In genomic region chrII:2752536-2752935, ce11 we compare ENCODE assay signal across 4 worm cellular contexts.
TF ChIP-seq lines count a peak whose summit lies in the region.

Gene F29A7.6 (minus strand): TSS chrII:2752611.

TF ChIP-seq in whole organism, L2 larva, 48 proteins besides CTCF, POLR2A, EP300 and RAD21 (continued from another document):
- no peak for TF ChIP-seq egl-27 (tag; optimal IDR thresholded peaks at IDR 0.05; lab: Kevin White, UChicago)
- TF ChIP-seq nhr-237 (tag; optimal IDR thresholded peaks at IDR 0.05; lab: Kevin White, UChicago): no peak
- peak; percentile 66 for TF ChIP-seq sma-9 (GFP tag; optimal IDR thresholded peaks at IDR 0.05; lab: Kevin White, UChicago)
- no peak for TF ChIP-seq sma-9 (tag; optimal IDR thresholded peaks at IDR 0.05; lab: Kevin White, UChicago)
- peak; percentile 65 for TF ChIP-seq gmeb-1 (tag; optimal IDR thresholded peaks at IDR 0.05; lab: Kevin White, UChicago)
- no peak for TF ChIP-seq Y55F3AM.14 (GFP tag; optimal IDR thresholded peaks at IDR 0.05; lab: Kevin White, UChicago)
- TF ChIP-seq blmp-1 (tag; optimal IDR thresholded peaks at IDR 0.05; lab: Kevin White, UChicago; ENCODE audit: insufficient read depth): no peak
- peak; percentile 67 for TF ChIP-seq F13H6.1 (tag; optimal IDR thresholded peaks at IDR 0.05; lab: Kevin White, UChicago)
- TF ChIP-seq nhr-77 (tag; optimal IDR thresholded peaks at IDR 0.05; lab: Kevin White, UChicago): no peak
- TF ChIP-seq ceh-82 (tag; optimal IDR thresholded peaks at IDR 0.05; lab: Kevin White, UChicago): no peak
- no peak for TF ChIP-seq sem-4 (tag; optimal IDR thresholded peaks at IDR 0.05; lab: Kevin White, UChicago)
- TF ChIP-seq elt-1 (tag; optimal IDR thresholded peaks at IDR 0.05; lab: Kevin White, UChicago): no peak
- TF ChIP-seq elt-3 (tag; optimal IDR thresholded peaks at IDR 0.05; lab: Kevin White, UChicago): no peak
- no peak for TF ChIP-seq lin-39 (tag; optimal IDR thresholded peaks at IDR 0.05; lab: Kevin White, UChicago)
- TF ChIP-seq nhr-21 (tag; optimal IDR thresholded peaks at IDR 0.05; lab: Kevin White, UChicago): no peak
- TF ChIP-seq unc-39 (tag; optimal IDR thresholded peaks at IDR 0.05; lab: Kevin White, UChicago): no peak
- no peak for TF ChIP-seq ztf-11 (tag; optimal IDR thresholded peaks at IDR 0.05; lab: Kevin White, UChicago)
- no peak for TF ChIP-seq nhr-11 (tag; optimal IDR thresholded peaks at IDR 0.05; lab: Kevin White, UChicago)
- no peak for TF ChIP-seq R02D3.7 (tag; optimal IDR thresholded peaks at IDR 0.05; lab: Kevin White, UChicago)
- no peak for TF ChIP-seq ceh-16 (tag; optimal IDR thresholded peaks at IDR 0.05; lab: Kevin White, UChicago)
- TF ChIP-seq zag-1 (tag; optimal IDR thresholded peaks at IDR 0.05; lab: Kevin White, UChicago): no peak
- TF ChIP-seq nhr-129 (tag; optimal IDR thresholded peaks at IDR 0.05; lab: Kevin White, UChicago): peak; percentile 1
- TF ChIP-seq ztf-4 (tag; optimal IDR thresholded peaks at IDR 0.05; lab: Kevin White, UChicago): no peak
- TF ChIP-seq alr-1 (tag; optimal IDR thresholded peaks at IDR 0.05; lab: Kevin White, UChicago): no peak
- TF ChIP-seq unc-55 (GFP tag; optimal IDR thresholded peaks at IDR 0.05; lab: Kevin White, UChicago): peak; percentile 57
TF ChIP-seq in whole organism, L2 larva: peak in this region for 10.

TF ChIP-seq in whole organism, L4 larva, 104 proteins besides CTCF, POLR2A, EP300 and RAD21 (continued from another document):
- TF ChIP-seq dpl-1 (GFP tag; optimal IDR thresholded peaks at IDR 0.05; lab: Kevin White, UChicago) (peak; percentile 56), unc-130 (GFP tag; optimal IDR thresholded peaks at IDR 0.05; lab: Kevin White, UChicago) (peak; percentile 69), F49E8.2 (tag; optimal IDR thresholded peaks at IDR 0.05; lab: Kevin White, UChicago; ENCODE audit: borderline replicate concordance) (peak; percentile 10), nhr-11 (tag; optimal IDR thresholded peaks at IDR 0.05; lab: Kevin White, UChicago) (peak; percentile 10), F44E2.7 (GFP tag; IDR thresholded peaks at IDR 0.05; lab: Robert Waterston, UW) (no peak), ceh-28 (tag; optimal IDR thresholded peaks at IDR 0.05; lab: Kevin White, UChicago) (no peak), unc-62 (GFP tag; optimal IDR thresholded peaks at IDR 0.05 in 1 of 2; lab: Kevin White, UChicago) (no peak), unc-62 (tag; optimal IDR thresholded peaks at IDR 0.05; lab: Kevin White, UChicago) (no peak)

TF ChIP-seq in whole organism, late embryonic, 69 proteins besides CTCF, POLR2A, EP300 and RAD21 (continued from another document):
- no peak for TF ChIP-seq pag-3 (tag; optimal IDR thresholded peaks at IDR 0.05; lab: Kevin White, UChicago; ENCODE audit: borderline replicate concordance)
- TF ChIP-seq zip-5 (tag; optimal IDR thresholded peaks at IDR 0.05; lab: Kevin White, UChicago): peak; percentile 51
- peak; percentile 24 for TF ChIP-seq nfya-1 (tag; optimal IDR thresholded peaks at IDR 0.05; lab: Kevin White, UChicago)
- peak; percentile 2 for TF ChIP-seq F13H6.1 (tag; optimal IDR thresholded peaks at IDR 0.05; lab: Kevin White, UChicago)
- peak; percentile 69 for TF ChIP-seq ceh-14 (tag; optimal IDR thresholded peaks at IDR 0.05; lab: Kevin White, UChicago)
- no peak for TF ChIP-seq sox-2 (GFP tag; IDR thresholded peaks at IDR 0.05; lab: Robert Waterston, UW)
- TF ChIP-seq unc-3 (GFP tag; conservative IDR thresholded peaks at IDR 0.05; lab: Robert Waterston, UW): no peak
- no peak for TF ChIP-seq unc-3 (tag; optimal IDR thresholded peaks at IDR 0.05; lab: Kevin White, UChicago)
- TF ChIP-seq elt-2 (tag; optimal IDR thresholded peaks at IDR 0.05; lab: Kevin White, UChicago): no peak
- peak; percentile 43 for TF ChIP-seq ceh-34 (tag; optimal IDR thresholded peaks at IDR 0.05; lab: Kevin White, UChicago)
- TF ChIP-seq ceh-2 (tag; optimal IDR thresholded peaks at IDR 0.05; lab: Kevin White, UChicago): peak; percentile 75
- no peak for TF ChIP-seq Y22D7AL.16 (tag; optimal IDR thresholded peaks at IDR 0.05; lab: Kevin White, UChicago)
- peak; percentile 2 for TF ChIP-seq che-1 (tag; optimal IDR thresholded peaks at IDR 0.05; lab: Kevin White, UChicago)
- no peak for TF ChIP-seq ceh-19 (GFP tag; optimal IDR thresholded peaks at IDR 0.05; lab: Kevin White, UChicago)
- peak; percentile 81 for TF ChIP-seq unc-42 (tag; optimal IDR thresholded peaks at IDR 0.05; lab: Kevin White, UChicago)
- TF ChIP-seq hlh-30 (tag; optimal IDR thresholded peaks at IDR 0.05; lab: Kevin White, UChicago; ENCODE audit: insufficient read depth): no peak
- TF ChIP-seq ceh-24 (tag; optimal IDR thresholded peaks at IDR 0.05; lab: Kevin White, UChicago): no peak
- no peak for TF ChIP-seq unc-86 (tag; optimal IDR thresholded peaks at IDR 0.05; lab: Kevin White, UChicago)
- no peak for TF ChIP-seq pax-1 (tag; optimal IDR thresholded peaks at IDR 0.05; lab: Kevin White, UChicago)
- no peak for TF ChIP-seq ztf-16 (tag; optimal IDR thresholded peaks at IDR 0.05; lab: Kevin White, UChicago)
- no peak for TF ChIP-seq hlh-8 (tag; optimal IDR thresholded peaks at IDR 0.05; lab: Kevin White, UChicago)
- TF ChIP-seq ceh-48 (tag; optimal IDR thresholded peaks at IDR 0.05; lab: Kevin White, UChicago): no peak
- TF ChIP-seq sox-4 (tag; optimal IDR thresholded peaks at IDR 0.05; lab: Kevin White, UChicago): no peak
- TF ChIP-seq pros-1 (tag; optimal IDR thresholded peaks at IDR 0.05; lab: Kevin White, UChicago): no peak
- no peak for TF ChIP-seq hlh-6 (tag; optimal IDR thresholded peaks at IDR 0.05; lab: Kevin White, UChicago)
- no peak for TF ChIP-seq ceh-22 (tag; optimal IDR thresholded peaks at IDR 0.05; lab: Kevin White, UChicago)
- TF ChIP-seq fax-1 (tag; optimal IDR thresholded peaks at IDR 0.05; lab: Kevin White, UChicago): peak; percentile 32
- TF ChIP-seq pha-2 (tag; optimal IDR thresholded peaks at IDR 0.05; lab: Kevin White, UChicago): no peak
- no peak for TF ChIP-seq dve-1 (tag; optimal IDR thresholded peaks at IDR 0.05; lab: Kevin White, UChicago)
- peak; percentile 17 for TF ChIP-seq lim-6 (tag; optimal IDR thresholded peaks at IDR 0.05; lab: Kevin White, UChicago)
- TF ChIP-seq ceh-30 (tag; optimal IDR thresholded peaks at IDR 0.05; lab: Kevin White, UChicago): peak; percentile 16
- TF ChIP-seq fkh-10 (GFP tag; optimal IDR thresholded peaks at IDR 0.05; lab: Kevin White, UChicago): no peak
- TF ChIP-seq fkh-6 (tag; optimal IDR thresholded peaks at IDR 0.05; lab: Kevin White, UChicago): no peak
- no peak for TF ChIP-seq ceh-6 (GFP tag; optimal IDR thresholded peaks at IDR 0.05; lab: Kevin White, UChicago)
- TF ChIP-seq dmd-4 (tag; optimal IDR thresholded peaks at IDR 0.05; lab: Kevin White, UChicago; ENCODE audit: borderline replicate concordance): no peak
- no peak for TF ChIP-seq ahr-1 (tag; optimal IDR thresholded peaks at IDR 0.05; lab: Kevin White, UChicago)
- TF ChIP-seq ama-1 (optimal IDR thresholded peaks at IDR 0.05; lab: Kevin White, UChicago): no peak
- no peak for TF ChIP-seq ceh-45 (GFP tag; IDR thresholded peaks at IDR 0.05; lab: Robert Waterston, UW)
- TF ChIP-seq npax-4 (tag; optimal IDR thresholded peaks at IDR 0.05; lab: Kevin White, UChicago): no peak
- no peak for TF ChIP-seq ceh-9 (tag; optimal IDR thresholded peaks at IDR 0.05; lab: Kevin White, UChicago)
- TF ChIP-seq eyg-1 (tag; optimal IDR thresholded peaks at IDR 0.05; lab: Kevin White, UChicago): peak; percentile 4
- TF ChIP-seq C38D4.7 (GFP tag; optimal IDR thresholded peaks at IDR 0.05; lab: Kevin White, UChicago): no peak
- no peak for TF ChIP-seq odd-2 (tag; optimal IDR thresholded peaks at IDR 0.05; lab: Kevin White, UChicago)

TF ChIP-seq in whole organism, mixed stage, embryonic, 35 proteins besides CTCF, POLR2A, EP300 and RAD21 (continued from another document):
- TF ChIP-seq ham-2 (GFP tag; optimal IDR thresholded peaks at IDR 0.05; lab: Kevin White, UChicago) (peak; percentile 46), ceh-43 (GFP tag; optimal IDR thresholded peaks at IDR 0.05; lab: Kevin White, UChicago) (no peak), unc-120 (tag; optimal IDR thresholded peaks at IDR 0.05; lab: Kevin White, UChicago; ENCODE audit: poor library complexity, severe bottlenecking) (no peak), flh-1 (GFP tag; optimal IDR thresholded peaks at IDR 0.05; lab: Kevin White, UChicago) (no peak)
